Fruit fly (Drosophila melanogaster): ENCODE measurements around the gene MICU1.

Gene MICU1

dm6 chr2L:7204172-7204482, 22.1 kb downstream of the MICU1 start, which contains the start of gene CG4502 (continued):
- TF ChIP-seq CG3726 (GFP tag; IDR thresholded peaks at IDR 0.05) = no peak
- no peak for TF ChIP-seq dmrt11E (tag; optimal IDR thresholded peaks at IDR 0.05)
- peak; percentile 63 for TF ChIP-seq CoRest (tag; optimal IDR thresholded peaks at IDR 0.05)
- no peak for TF ChIP-seq gcm (GFP tag; optimal IDR thresholded peaks at IDR 0.05)
- TF ChIP-seq Poxn (GFP tag; IDR thresholded peaks at IDR 0.05) = no peak
- TF ChIP-seq CG4282 (GFP tag; optimal IDR thresholded peaks at IDR 0.05) = no peak
- TF ChIP-seq Atf6 (GFP tag; IDR thresholded peaks at IDR 0.05) = no peak
- no peak for TF ChIP-seq ems (GFP tag; optimal IDR thresholded peaks at IDR 0.05)
- no peak for TF ChIP-seq Sox102F (GFP tag; optimal IDR thresholded peaks at IDR 0.05)
- TF ChIP-seq CG9797 (GFP tag; optimal IDR thresholded peaks at IDR 0.05) = peak; percentile 36
- no peak for TF ChIP-seq dan (GFP tag; IDR thresholded peaks at IDR 0.05)
- no peak for TF ChIP-seq shn (GFP tag; optimal IDR thresholded peaks at IDR 0.05)
- no peak for TF ChIP-seq sens-2 (GFP tag; IDR thresholded peaks at IDR 0.05)
- TF ChIP-seq CG17568 (GFP tag; optimal IDR thresholded peaks at IDR 0.05) = no peak
- peak; percentile 62 for TF ChIP-seq sug (tag; optimal IDR thresholded peaks at IDR 0.05)
- TF ChIP-seq hth (optimal IDR thresholded peaks at IDR 0.05) = no peak
- no peak for TF ChIP-seq CG1647 (GFP tag; optimal IDR thresholded peaks at IDR 0.05)
- TF ChIP-seq gfzf (GFP tag; optimal IDR thresholded peaks at IDR 0.05) = peak; percentile 53
- TF ChIP-seq CG16779 (GFP tag; IDR thresholded peaks at IDR 0.05) = no peak
- no peak for TF ChIP-seq CG17361 (GFP tag; IDR thresholded peaks at IDR 0.05)
- no peak for TF ChIP-seq HLH3B (GFP tag; IDR thresholded peaks at IDR 0.05)
- no peak for TF ChIP-seq CG11398 (GFP tag; optimal IDR thresholded peaks at IDR 0.05)
- TF ChIP-seq CG31441 (GFP tag; IDR thresholded peaks at IDR 0.05) = no peak
- peak; percentile 79 for TF ChIP-seq GATAe (GFP tag; conservative IDR thresholded peaks at IDR 0.05)
- peak; percentile 99 for TF ChIP-seq CG7963 (GFP tag; IDR thresholded peaks at IDR 0.05; ENCODE audit: partially characterized antibody)
- no peak for TF ChIP-seq repo (GFP tag; optimal IDR thresholded peaks at IDR 0.05)
- TF ChIP-seq E2f2 (GFP tag; IDR thresholded peaks at IDR 0.05) = peak; percentile 100
- TF ChIP-seq NfI (GFP tag; optimal IDR thresholded peaks at IDR 0.05) = peak; percentile 9
- TF ChIP-seq CG15269 (tag; optimal IDR thresholded peaks at IDR 0.05) = no peak
- TF ChIP-seq ssp (GFP tag; IDR thresholded peaks at IDR 0.05) = peak; percentile 51; the same call in 1 of the 2 replicates
- no peak for TF ChIP-seq CG6254 (GFP tag; optimal IDR thresholded peaks at IDR 0.05)
- TF ChIP-seq CG31365 (tag; optimal IDR thresholded peaks at IDR 0.05) = no peak
- no peak for TF ChIP-seq CG12219 (GFP tag; optimal IDR thresholded peaks at IDR 0.05)
- no peak for TF ChIP-seq Hand (GFP tag; optimal IDR thresholded peaks at IDR 0.05)
- TF ChIP-seq Dref (GFP tag; IDR thresholded peaks at IDR 0.05) = peak; percentile 100
- peak; percentile 50 for TF ChIP-seq CHES-1-like (GFP tag; optimal IDR thresholded peaks at IDR 0.05)
- TF ChIP-seq CG7745 (tag; optimal IDR thresholded peaks at IDR 0.05) = no peak
- no peak for TF ChIP-seq Gsc (GFP tag; IDR thresholded peaks at IDR 0.05)
- TF ChIP-seq CG6272 (GFP tag; IDR thresholded peaks at IDR 0.05) = 0 out of 2 replicates have a peak, but pooled peaks have one; percentile 6
- TF ChIP-seq cg (GFP tag; optimal IDR thresholded peaks at IDR 0.05) = no peak
- no peak; the same call in 1 of the 2 replicates for TF ChIP-seq NFAT (GFP tag; IDR thresholded peaks at IDR 0.05)
- TF ChIP-seq tna (GFP tag; IDR thresholded peaks at IDR 0.05; ENCODE audit: partially characterized antibody) = peak; percentile 98
- TF ChIP-seq Kr (GFP tag; optimal IDR thresholded peaks at IDR 0.05) = no peak
- no peak for TF ChIP-seq Hey (tag; optimal IDR thresholded peaks at IDR 0.05)
- TF ChIP-seq CG13894 (tag; optimal IDR thresholded peaks at IDR 0.05) = peak; percentile 49
- no peak for TF ChIP-seq Sox100B (GFP tag; optimal IDR thresholded peaks at IDR 0.05)
- peak; percentile 100 for TF ChIP-seq sna (GFP tag; IDR thresholded peaks at IDR 0.05; ENCODE audit: partially characterized antibody)
- no peak for TF ChIP-seq CG9437 (GFP tag; optimal IDR thresholded peaks at IDR 0.05)
- peak; percentile 43 for TF ChIP-seq grau (tag; optimal IDR thresholded peaks at IDR 0.05)
- no peak for TF ChIP-seq CG2199 (GFP tag; IDR thresholded peaks at IDR 0.05)
- TF ChIP-seq tin (GFP tag; optimal IDR thresholded peaks at IDR 0.05) = peak; percentile 8
- TF ChIP-seq org-1 (GFP tag; optimal IDR thresholded peaks at IDR 0.05) = no peak
